Worm (Caenorhabditis elegans): ENCODE results near the gene par-1.

Gene par-1

ce11 chrV:14143634-14144033, 1.5 kb downstream of the par-1 start:
- TF ChIP-seq fax-1 (tag; optimal IDR thresholded peaks at IDR 0.05): no peak
- TF ChIP-seq unc-42 (tag; optimal IDR thresholded peaks at IDR 0.05): peak; percentile 70

- no peak for TF ChIP-seq pqm-1 (tag; optimal IDR thresholded peaks at IDR 0.05)
- no peak for TF ChIP-seq ceh-9 (tag; optimal IDR thresholded peaks at IDR 0.05)
- TF ChIP-seq nfya-1 (tag; optimal IDR thresholded peaks at IDR 0.05): no peak
- TF ChIP-seq ceh-48 (tag; optimal IDR thresholded peaks at IDR 0.05): no peak
Observed at ce11 chrV:14141846-14142245, 3.3 kb downstream of the par-1 start.

- TF ChIP-seq K02D7.2 (tag; optimal IDR thresholded peaks at IDR 0.05): no peak
- TF ChIP-seq unc-42 (tag; optimal IDR thresholded peaks at IDR 0.05): peak; percentile 94
- TF ChIP-seq ttx-3 (tag; optimal IDR thresholded peaks at IDR 0.05): no peak
- TF ChIP-seq K09A11.1 (tag; optimal IDR thresholded peaks at IDR 0.05; ENCODE audit: insufficient read depth): no peak
- no peak for TF ChIP-seq sox-4 (tag; optimal IDR thresholded peaks at IDR 0.05)
Observed at ce11 chrV:14140733-14141132, 4.4 kb downstream of the par-1 start.

- no peak for TF ChIP-seq pax-1 (tag; optimal IDR thresholded peaks at IDR 0.05)
- no peak for TF ChIP-seq hlh-15 (tag; optimal IDR thresholded peaks at IDR 0.05)
- no peak for TF ChIP-seq syd-9 (tag; optimal IDR thresholded peaks at IDR 0.05)
- no peak for TF ChIP-seq ceh-18 (tag; optimal IDR thresholded peaks at IDR 0.05)
- no peak for TF ChIP-seq ama-1 (optimal IDR thresholded peaks at IDR 0.05)
- no peak for TF ChIP-seq elt-4 (tag; optimal IDR thresholded peaks at IDR 0.05)
- TF ChIP-seq madf-2 (tag; optimal IDR thresholded peaks at IDR 0.05): no peak
- no peak for TF ChIP-seq Y22D7AL.16 (tag; optimal IDR thresholded peaks at IDR 0.05)
- no peak for TF ChIP-seq pat-9 (tag; optimal IDR thresholded peaks at IDR 0.05)
- TF ChIP-seq unc-42 (tag; optimal IDR thresholded peaks at IDR 0.05): peak; percentile 23
- TF ChIP-seq tbx-2 (tag; optimal IDR thresholded peaks at IDR 0.05): peak; percentile 18
- no peak for TF ChIP-seq F13H6.1 (tag; optimal IDR thresholded peaks at IDR 0.05)
- no peak for TF ChIP-seq odd-2 (tag; optimal IDR thresholded peaks at IDR 0.05)
- TF ChIP-seq ceh-19 (GFP tag; optimal IDR thresholded peaks at IDR 0.05): no peak
- TF ChIP-seq sdc-2 (tag; optimal IDR thresholded peaks at IDR 0.05): no peak
- no peak for TF ChIP-seq fax-1 (tag; optimal IDR thresholded peaks at IDR 0.05)
- TF ChIP-seq K09A11.1 (tag; optimal IDR thresholded peaks at IDR 0.05; ENCODE audit: insufficient read depth): no peak
- TF ChIP-seq ceh-31 (tag; optimal IDR thresholded peaks at IDR 0.05): peak; percentile 35
- no peak for TF ChIP-seq zip-5 (tag; optimal IDR thresholded peaks at IDR 0.05)
- peak; percentile 25 for TF ChIP-seq ceh-48 (tag; optimal IDR thresholded peaks at IDR 0.05)
- TF ChIP-seq ttx-3 (tag; optimal IDR thresholded peaks at IDR 0.05): no peak
- no peak for TF ChIP-seq ceh-6 (GFP tag; optimal IDR thresholded peaks at IDR 0.05)
- no peak for TF ChIP-seq dve-1 (tag; optimal IDR thresholded peaks at IDR 0.05)
- TF ChIP-seq unc-3 (GFP tag; conservative IDR thresholded peaks at IDR 0.05): no peak
- no peak for TF ChIP-seq unc-3 (tag; optimal IDR thresholded peaks at IDR 0.05)
- no peak for TF ChIP-seq mec-3 (tag; optimal IDR thresholded peaks at IDR 0.05; ENCODE audit: borderline replicate concordance)
- no peak for TF ChIP-seq pha-2 (tag; optimal IDR thresholded peaks at IDR 0.05)
- TF ChIP-seq pha-4 (tag; optimal IDR thresholded peaks at IDR 0.05): no peak
- no peak for TF ChIP-seq lin-11 (tag; optimal IDR thresholded peaks at IDR 0.05)
- no peak for TF ChIP-seq ceh-2 (tag; optimal IDR thresholded peaks at IDR 0.05)
- TF ChIP-seq eyg-1 (tag; optimal IDR thresholded peaks at IDR 0.05): no peak
- TF ChIP-seq hlh-30 (tag; optimal IDR thresholded peaks at IDR 0.05; ENCODE audit: insufficient read depth): no peak
- TF ChIP-seq C38D4.7 (GFP tag; optimal IDR thresholded peaks at IDR 0.05): no peak
- TF ChIP-seq nfya-1 (tag; optimal IDR thresholded peaks at IDR 0.05): peak; percentile 43
- TF ChIP-seq T23F11.4 (GFP tag; optimal IDR thresholded peaks at IDR 0.05): no peak
- peak; percentile 29 for TF ChIP-seq rnt-1 (tag; optimal IDR thresholded peaks at IDR 0.05)
- no peak for TF ChIP-seq hlh-13 (GFP tag; optimal IDR thresholded peaks at IDR 0.05)
- TF ChIP-seq nhr-232 (tag; optimal IDR thresholded peaks at IDR 0.05): no peak
- no peak for TF ChIP-seq gmeb-2 (tag; optimal IDR thresholded peaks at IDR 0.05)
- no peak for TF ChIP-seq pros-1 (tag; optimal IDR thresholded peaks at IDR 0.05)
- TF ChIP-seq C08G9.2 (tag; optimal IDR thresholded peaks at IDR 0.05): no peak
Observed at ce11 chrV:14139252-14140100, 5.7 kb downstream of the par-1 start.
